Worm (Caenorhabditis elegans) whole organism, L1 larva: ENCODE measurements around the gene C04C11.25.

Experiments used
- ama-1 ChIP-seq: fragments of 150-350 bp; optimal IDR thresholded peaks from 2 replicates; lab custom pipeline; 2014
- nhr-237 ChIP-seq: fragments of 150-350 bp; optimal IDR thresholded peaks from 2 replicates; lab custom pipeline; 2014; ENCODE audit warnings: missing biosample characterization, missing genetic modification characterization
- zag-1 ChIP-seq: fragments of 150-350 bp; optimal IDR thresholded peaks from 2 replicates; lab custom pipeline; 2014; ENCODE audit warnings: missing biosample characterization, missing genetic modification characterization

DNA sequence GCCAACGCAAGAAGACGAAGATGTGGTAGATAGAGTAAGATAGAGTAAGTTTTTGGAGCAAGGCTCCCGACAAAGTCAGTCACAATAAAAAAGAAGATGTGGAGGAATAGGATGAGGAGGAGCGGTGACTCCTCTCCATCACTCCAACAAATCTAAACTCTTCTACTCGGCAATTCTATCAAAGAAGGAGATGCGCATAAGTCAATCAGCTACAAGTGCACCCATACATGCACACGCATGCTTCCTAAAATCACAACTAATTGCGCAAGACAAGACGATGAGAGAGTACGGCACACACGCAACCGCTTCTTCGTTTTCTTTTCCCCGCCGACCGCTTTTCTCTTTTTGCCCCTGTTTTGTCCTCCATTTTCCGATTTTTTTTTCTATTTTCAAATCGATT, 32.3 kb upstream of the C04C11.25 start:
- TF ChIP-seq nhr-237 (tag; lab: Kevin White, UChicago), result no peak
- TF ChIP-seq ama-1, result no peak
- no peak for TF ChIP-seq zag-1 (tag; lab: Kevin White, UChicago)
